Worm (Caenorhabditis elegans): ENCODE measurements around the gene mbr-1.

The mbr-1 gene

ce11 chrX:10770988-10771496 lies 49.2 kb upstream of the mbr-1 start (continued):
- TF ChIP-seq ceh-27 (GFP tag; optimal IDR thresholded peaks at IDR 0.05) (no peak), aptf-3 (GFP tag; IDR thresholded peaks at IDR 0.05) (no peak), madf-3 (GFP tag; IDR thresholded peaks at IDR 0.05) (no peak), C17E4.6 (GFP tag; IDR thresholded peaks at IDR 0.05) (no peak), F37B4.10 (GFP tag; IDR thresholded peaks at IDR 0.05) (no peak), tlf-1 (GFP tag; optimal IDR thresholded peaks at IDR 0.05) (no peak), pha-4 (tag; optimal IDR thresholded peaks at IDR 0.05) (no peak), fkh-3 (tag; optimal IDR thresholded peaks at IDR 0.05) (no peak), die-1 (tag; optimal IDR thresholded peaks at IDR 0.05) (peak; percentile 39), nhr-80 (tag; optimal IDR thresholded peaks at IDR 0.05) (peak; percentile 75), K12H6.12 (tag; optimal IDR thresholded peaks at IDR 0.05) (peak; percentile 89), efl-1 (GFP tag; optimal IDR thresholded peaks at IDR 0.05) (no peak), hsf-1 (GFP tag; IDR thresholded peaks at IDR 0.05) (no peak), C06A6.2 (GFP tag; conservative IDR thresholded peaks at IDR 0.05) (peak; percentile 75), ceh-40 (GFP tag; IDR thresholded peaks at IDR 0.05) (no peak), snpc-1.1 (tag; optimal IDR thresholded peaks at IDR 0.05; ENCODE audit: insufficient read depth) (no peak), Y53G8AR.9 (GFP tag; conservative IDR thresholded peaks at IDR 0.05) (no peak), B0336.3 (GFP tag; IDR thresholded peaks at IDR 0.05) (peak; percentile 59; the same call in 1 of the 2 replicates), hlh-12 (tag; optimal IDR thresholded peaks at IDR 0.05) (no peak), ama-1 (optimal IDR thresholded peaks at IDR 0.05) (no peak), ama-1 (GFP tag; optimal IDR thresholded peaks at IDR 0.05) (no peak), nhr-120 (GFP tag; IDR thresholded peaks at IDR 0.05) (no peak), hmg-1.2 (GFP tag; IDR thresholded peaks at IDR 0.05) (peak; percentile 54; the same call in 1 of the 2 replicates), nhr-27 (tag; optimal IDR thresholded peaks at IDR 0.05) (no peak), B0261.1 (tag; optimal IDR thresholded peaks at IDR 0.05) (no peak), Y79H2A.3 (GFP tag; conservative IDR thresholded peaks at IDR 0.05) (no peak), F23B12.7 (tag; optimal IDR thresholded peaks at IDR 0.05; ENCODE audit: insufficient read depth) (peak; percentile 21), unc-130 (GFP tag; optimal IDR thresholded peaks at IDR 0.05) (no peak), mcd-1 (GFP tag; IDR thresholded peaks at IDR 0.05) (0 out of 2 replicates have a peak, but pooled peaks have one; percentile 25), attf-6 (GFP tag; IDR thresholded peaks at IDR 0.05) (no peak), tbp1 (GFP tag; optimal IDR thresholded peaks at IDR 0.05) (peak; percentile 49), F57C9.4 (tag; optimal IDR thresholded peaks at IDR 0.05) (no peak), nfya-1 (tag; optimal IDR thresholded peaks at IDR 0.05; ENCODE audit: borderline replicate concordance, insufficient read depth) (no peak), B0035.1 (tag; optimal IDR thresholded peaks at IDR 0.05) (no peak), madf-6 (GFP tag; IDR thresholded peaks at IDR 0.05) (no peak), T26A5.8 (tag; optimal IDR thresholded peaks at IDR 0.05) (no peak), tbx-9 (tag; optimal IDR thresholded peaks at IDR 0.05; ENCODE audit: borderline replicate concordance) (no peak), cebp-1 (GFP tag; IDR thresholded peaks at IDR 0.05) (no peak), cebp-1 (tag; optimal IDR thresholded peaks at IDR 0.05) (peak; percentile 86), ekl-4 (GFP tag; IDR thresholded peaks at IDR 0.05) (no peak), lir-1 (GFP tag; conservative IDR thresholded peaks at IDR 0.05) (no peak), chd-7 (tag; optimal IDR thresholded peaks at IDR 0.05) (peak; percentile 59), pbrm-1 (GFP tag; IDR thresholded peaks at IDR 0.05) (0 out of 2 replicates have a peak, but pooled peaks have one; percentile 39), F22D6.2 (tag; optimal IDR thresholded peaks at IDR 0.05) (peak; percentile 71), ztf-18 (tag; optimal IDR thresholded peaks at IDR 0.05) (peak; percentile 22), hlh-26 (GFP tag; conservative IDR thresholded peaks at IDR 0.05) (no peak), lag-1 (GFP tag; IDR thresholded peaks at IDR 0.05) (no peak), let-607 (tag; optimal IDR thresholded peaks at IDR 0.05) (no peak), lsy-27 (tag; optimal IDR thresholded peaks at IDR 0.05; ENCODE audit: borderline replicate concordance, insufficient read depth) (no peak)
